Fruit fly (Drosophila melanogaster) whole organism, wandering third instar larva: ENCODE results near the gene CG3032.

Experiments
- Abd-B ChIP-seq: fragments of >200 bp; optimal IDR thresholded peaks from 2 replicates; lab custom pipeline; 2017; ENCODE audit warnings: missing biosample characterization, missing genetic modification characterization
- CG32264 ChIP-seq: fragments of 200-800 bp; sonication (Bioruptor generic); optimal IDR thresholded peaks from 2 replicates; lab custom pipeline; 2016; ENCODE audit warnings: missing biosample characterization, missing genetic modification characterization
- CG9705 ChIP-seq: fragments of 200-800 bp; sonication (Bioruptor generic); optimal IDR thresholded peaks from 2 replicates; lab custom pipeline; 2018; ENCODE audit warnings: missing biosample characterization, mild to moderate bottlenecking, missing genetic modification characterization
- CrebA ChIP-seq: fragments of 200-800 bp; sonication (Bioruptor generic); optimal IDR thresholded peaks from 2 replicates; lab custom pipeline; 2016; ENCODE audit warnings: missing biosample characterization, mild to moderate bottlenecking, missing genetic modification characterization, borderline replicate concordance
- Dfd ChIP-seq: fragments of >200 bp; optimal IDR thresholded peaks from 2 replicates; lab custom pipeline; 2017; ENCODE audit warnings: missing biosample characterization, missing genetic modification characterization
- Dif ChIP-seq: fragments of 200-275, 200-300 bp; sonication (Bioruptor generic); optimal IDR thresholded peaks from 2 replicates; lab custom pipeline; 2018; ENCODE audit warnings: missing biosample characterization, missing genetic modification characterization; ENCODE audit not compliant: partially characterized antibody
- GATAd ChIP-seq: sonication (Bioruptor generic); optimal IDR thresholded peaks from 2 replicates; lab custom pipeline; 2016; ENCODE audit warnings: missing biosample characterization, missing genetic modification characterization
- HLH106 ChIP-seq: fragments of 200-800 bp; optimal IDR thresholded peaks from 3 replicates; lab custom pipeline; 2019; ENCODE audit warnings: missing biosample characterization, mild to moderate bottlenecking, missing genetic modification characterization, moderate library complexity
- Hnf4 ChIP-seq: fragments of 200-800 bp; sonication (Bioruptor generic); optimal IDR thresholded peaks from 2 replicates; lab custom pipeline; 2016; ENCODE audit warnings: missing biosample characterization, mild to moderate bottlenecking, missing genetic modification characterization
- Hr78 ChIP-seq: fragments of >200 bp; optimal IDR thresholded peaks from 2 replicates; lab custom pipeline; 2017; ENCODE audit warnings: missing biosample characterization, missing genetic modification characterization
- Hr83 ChIP-seq: fragments of 200-300 bp; sonication (Bioruptor generic); optimal IDR thresholded peaks from 2 replicates; lab custom pipeline; 2016; ENCODE audit warnings: missing biosample characterization, mild to moderate bottlenecking, missing genetic modification characterization, moderate library complexity; ENCODE audit not compliant: poor library complexity, severe bottlenecking
- Jra ChIP-seq: sonication (Bioruptor generic); optimal IDR thresholded peaks from 2 replicates; lab custom pipeline; 2016; ENCODE audit warnings: missing biosample characterization, missing genetic modification characterization
- Mio ChIP-seq: sonication (Bioruptor generic); optimal IDR thresholded peaks from 2 replicates; lab custom pipeline; 2016; ENCODE audit warnings: missing biosample characterization, missing genetic modification characterization
- Myc ChIP-seq: fragments of >200 bp; optimal IDR thresholded peaks from 2 replicates; lab custom pipeline; 2017
- N ChIP-seq: fragments of >200 bp; optimal IDR thresholded peaks from 2 replicates; lab custom pipeline; 2018; ENCODE audit warnings: missing biosample characterization, missing external identifiers, missing genetic modification characterization
- OdsH ChIP-seq: fragments of 200-800 bp; sonication (Bioruptor generic); optimal IDR thresholded peaks from 2 replicates; lab custom pipeline; 2016; ENCODE audit warnings: missing biosample characterization, mild to moderate bottlenecking, missing genetic modification characterization
- Rel ChIP-seq, 2 experiments: fragments of 200-800 bp; sonication (Bioruptor generic) in 1 of 2; optimal IDR thresholded peaks; 2 replicates in 1 of 2; 3 replicates in 1 of 2; lab custom pipeline; 2016 to 2019; ENCODE audit warnings: mild to moderate bottlenecking in 2 of 2, missing biosample characterization in 2 of 2, missing genetic modification characterization in 2 of 2, moderate library complexity in 1 of 2
- Sp1 ChIP-seq: fragments of 200-800 bp; sonication (Bioruptor generic); optimal IDR thresholded peaks from 3 replicates; lab custom pipeline; 2019; ENCODE audit warnings: missing biosample characterization, mild to moderate bottlenecking, missing genetic modification characterization, moderate library complexity
- Vsx2 ChIP-seq: fragments of 200-300, 225-300 bp; sonication (Bioruptor generic); optimal IDR thresholded peaks from 2 replicates; lab custom pipeline; 2018; ENCODE audit warnings: missing biosample characterization, missing genetic modification characterization; ENCODE audit not compliant: partially characterized antibody
- br ChIP-seq: fragments of 200-800 bp; sonication (Bioruptor generic); optimal IDR thresholded peaks from 2 replicates; lab custom pipeline; 2016; ENCODE audit warnings: missing biosample characterization, missing genetic modification characterization
- brk ChIP-seq: fragments of 200-800 bp; sonication (Bioruptor generic); optimal IDR thresholded peaks from 2 replicates; lab custom pipeline; 2016; ENCODE audit warnings: missing biosample characterization, mild to moderate bottlenecking, missing genetic modification characterization
- dl ChIP-seq, 2 experiments: fragments of 175-275, 200-275 bp in 1 of 2; fragments of 200-275 bp in 1 of 2; sonication (Bioruptor generic); optimal IDR thresholded peaks; lab custom pipeline; 2018; ENCODE audit warnings: mild to moderate bottlenecking in 2 of 2, missing biosample characterization in 2 of 2, missing genetic modification characterization in 2 of 2, moderate library complexity in 2 of 2; ENCODE audit not compliant: partially characterized antibody in 2 of 2, insufficient read depth in 1 of 2
- dmrt93B ChIP-seq: fragments of 200-800 bp; sonication (Bioruptor generic); optimal IDR thresholded peaks from 2 replicates; lab custom pipeline; 2018; ENCODE audit warnings: missing biosample characterization, mild to moderate bottlenecking, missing genetic modification characterization
- dsf ChIP-seq: sonication (Bioruptor generic); optimal IDR thresholded peaks from 2 replicates; lab custom pipeline; 2016; ENCODE audit warnings: missing biosample characterization, missing genetic modification characterization, borderline replicate concordance
- ey ChIP-seq: fragments of 200-800 bp; sonication (Bioruptor generic); optimal IDR thresholded peaks from 2 replicates; lab custom pipeline; 2016; ENCODE audit warnings: missing biosample characterization, missing genetic modification characterization
- foxo ChIP-seq, 2 experiments: fragments of 200-800 bp; sonication (Bioruptor generic); optimal IDR thresholded peaks; 2 replicates in 1 of 2; 3 replicates in 1 of 2; lab custom pipeline; 2016 to 2017; ENCODE audit warnings: missing biosample characterization in 2 of 2, missing genetic modification characterization in 2 of 2
- fru ChIP-seq: fragments of 200-800 bp; sonication (Bioruptor generic); optimal IDR thresholded peaks from 3 replicates; lab custom pipeline; 2016; ENCODE audit warnings: missing biosample characterization, mild to moderate bottlenecking, missing genetic modification characterization
- h ChIP-seq: fragments of 200-800 bp; sonication (Bioruptor generic); optimal IDR thresholded peaks from 3 replicates; lab custom pipeline; 2016; ENCODE audit warnings: missing biosample characterization, mild to moderate bottlenecking, missing genetic modification characterization
- jim ChIP-seq: fragments of 175-275, 200-325 bp; sonication (Bioruptor generic); optimal IDR thresholded peaks from 2 replicates; lab custom pipeline; 2016; ENCODE audit warnings: missing biosample characterization, mild to moderate bottlenecking, missing genetic modification characterization
- lola ChIP-seq: fragments of >200 bp; optimal IDR thresholded peaks from 2 replicates; lab custom pipeline; 2017; ENCODE audit warnings: missing biosample characterization, missing genetic modification characterization
- pan ChIP-seq: fragments of >200 bp; optimal IDR thresholded peaks from 2 replicates; lab custom pipeline; 2017
- psq ChIP-seq: fragments of 200-800 bp; sonication (Bioruptor generic); optimal IDR thresholded peaks from 3 replicates; lab custom pipeline; 2017; ENCODE audit warnings: missing biosample characterization, mild to moderate bottlenecking, missing genetic modification characterization, moderate library complexity
- rgr ChIP-seq: fragments of 200-800 bp; sonication (Bioruptor generic); optimal IDR thresholded peaks from 3 replicates; lab custom pipeline; 2016; ENCODE audit warnings: missing biosample characterization, mild to moderate bottlenecking, missing genetic modification characterization
- sage ChIP-seq: fragments of 200-800 bp; sonication (Bioruptor generic); optimal IDR thresholded peaks from 2 replicates; lab custom pipeline; 2016; ENCODE audit warnings: missing biosample characterization, mild to moderate bottlenecking, missing genetic modification characterization
- sv ChIP-seq: fragments of 200-800 bp; sonication (Bioruptor generic); optimal IDR thresholded peaks from 3 replicates; lab custom pipeline; 2016; ENCODE audit warnings: missing biosample characterization, missing genetic modification characterization
- tai ChIP-seq: sonication (Bioruptor generic); optimal IDR thresholded peaks from 2 replicates; lab custom pipeline; 2016; ENCODE audit warnings: missing biosample characterization, missing genetic modification characterization
- usp ChIP-seq: fragments of >200 bp; optimal IDR thresholded peaks from 2 replicates; lab custom pipeline; 2017; ENCODE audit warnings: missing biosample characterization, missing genetic modification characterization
- woc ChIP-seq: sonication (Bioruptor generic); optimal IDR thresholded peaks from 2 replicates; lab custom pipeline; 2016; ENCODE audit warnings: missing biosample characterization, mild to moderate bottlenecking, missing genetic modification characterization

CG3032 gene

DNA sequence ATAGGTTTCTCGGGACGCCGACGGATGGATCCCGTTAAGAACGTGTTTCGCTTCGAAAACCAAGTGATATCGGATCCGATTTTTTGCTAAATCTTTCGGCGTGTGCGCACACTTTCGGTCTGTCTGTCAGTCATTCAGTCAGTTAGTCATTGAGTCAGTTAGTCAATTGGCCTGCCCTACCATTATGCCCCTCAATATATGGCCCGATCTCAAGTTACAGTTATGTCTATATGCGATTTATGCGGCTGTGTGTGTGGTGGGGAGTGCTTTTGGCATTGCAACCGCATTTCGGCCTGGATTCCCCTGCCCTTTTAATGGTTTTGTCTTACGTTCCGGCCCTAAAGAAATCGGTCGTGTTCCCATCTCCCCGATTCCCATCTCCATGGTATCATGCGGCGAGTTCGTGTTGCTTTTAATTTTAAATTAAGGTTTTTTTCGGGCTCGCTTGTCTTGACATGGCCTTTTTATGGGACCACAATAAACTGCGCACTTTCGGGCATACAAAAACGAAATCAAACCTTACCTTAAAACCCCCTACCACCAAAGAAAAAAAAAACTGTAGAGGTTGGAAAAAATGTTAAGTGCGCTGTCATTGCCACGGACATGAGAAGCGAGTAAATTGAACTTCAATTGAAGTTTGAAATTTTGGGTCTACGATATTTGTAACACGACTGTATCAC, 30.8 kb downstream of the CG3032 start:
- TF ChIP-seq Abd-B (GFP tag; lab: Kevin White, UChicago) (no peak), Hr83 (GFP tag; lab: Kevin White, UChicago) (no peak), Rel (GFP tag; optimal IDR thresholded peaks at IDR 0.05; lab: Kevin White, UChicago) (no peak), Rel (tag; optimal IDR thresholded peaks at IDR 0.05; lab: Kevin White, UChicago) (peak; percentile 11)

DNA sequence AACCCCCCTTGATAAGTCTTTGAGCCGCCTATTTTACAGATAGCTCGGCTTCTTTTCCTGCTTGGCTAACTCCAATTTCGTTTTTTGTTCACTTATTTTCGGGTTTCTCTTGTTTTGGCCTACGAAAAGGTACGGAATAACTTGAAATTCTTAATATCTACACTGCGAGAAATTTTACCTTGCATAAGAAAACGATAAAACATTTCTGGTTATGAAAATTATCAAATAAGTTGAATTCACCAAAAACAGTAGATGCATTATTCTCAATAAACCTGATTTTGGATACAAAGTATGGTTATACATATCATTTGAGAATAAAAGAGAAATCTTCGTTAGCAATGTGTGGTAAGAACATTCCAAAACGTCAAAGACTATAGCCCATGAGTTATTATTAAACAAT, 31.6 kb downstream of the CG3032 start:
- TF ChIP-seq Vsx2 (GFP tag; lab: Kevin White, UChicago) (no peak), CG32264 (GFP tag; lab: Kevin White, UChicago) (no peak), Myc (lab: Kevin White, UChicago) (no peak), rgr (GFP tag; lab: Kevin White, UChicago) (peak; percentile 24), Rel (GFP tag; optimal IDR thresholded peaks at IDR 0.05; lab: Kevin White, UChicago) (no peak), Rel (tag; optimal IDR thresholded peaks at IDR 0.05; lab: Kevin White, UChicago) (no peak), Dfd (GFP tag; lab: Kevin White, UChicago) (no peak), CrebA (no peak), dmrt93B (GFP tag; lab: Kevin White, UChicago) (no peak), Mio (GFP tag; lab: Kevin White, UChicago) (no peak), Sp1 (peak; percentile 62), tai (peak; percentile 43), br (GFP tag; lab: Kevin White, UChicago) (no peak), sage (GFP tag; lab: Kevin White, UChicago) (no peak), Abd-B (GFP tag; lab: Kevin White, UChicago) (no peak), pan (no peak), fru (GFP tag; lab: Kevin White, UChicago) (peak; percentile 55), OdsH (peak; percentile 2), sv (GFP tag; lab: Kevin White, UChicago) (no peak), Hr83 (GFP tag; lab: Kevin White, UChicago) (no peak), GATAd (GFP tag; lab: Kevin White, UChicago) (no peak), N (no peak), Dif (GFP tag; lab: Kevin White, UChicago) (no peak), psq (GFP tag; lab: Kevin White, UChicago) (no peak), dsf (GFP tag; lab: Kevin White, UChicago) (no peak), HLH106 (tag; lab: Kevin White, UChicago) (peak; percentile 34), jim (no peak), woc (GFP tag; lab: Kevin White, UChicago) (peak; percentile 12), Hr78 (GFP tag; lab: Kevin White, UChicago) (no peak), lola (no peak), h (GFP tag; lab: Kevin White, UChicago) (peak; percentile 9), dl (GFP tag; optimal IDR thresholded peaks at IDR 0.05; lab: Kevin White, UChicago; ENCODE audit: insufficient read depth in 1 of 2, partially characterized antibody in 2 of 2) (no peak), brk (no peak), foxo (GFP tag; optimal IDR thresholded peaks at IDR 0.05; lab: Kevin White, UChicago) (peak in 1 of 2 experiments; percentile 27), CG9705 (GFP tag; lab: Kevin White, UChicago) (no peak), Jra (no peak), ey (GFP tag; lab: Kevin White, UChicago) (no peak), Hnf4 (peak; percentile 34), usp (GFP tag; lab: Kevin White, UChicago) (no peak)
